Worm (Caenorhabditis elegans): ENCODE measurements around the gene srg-28.

Gene srg-28

DNA sequence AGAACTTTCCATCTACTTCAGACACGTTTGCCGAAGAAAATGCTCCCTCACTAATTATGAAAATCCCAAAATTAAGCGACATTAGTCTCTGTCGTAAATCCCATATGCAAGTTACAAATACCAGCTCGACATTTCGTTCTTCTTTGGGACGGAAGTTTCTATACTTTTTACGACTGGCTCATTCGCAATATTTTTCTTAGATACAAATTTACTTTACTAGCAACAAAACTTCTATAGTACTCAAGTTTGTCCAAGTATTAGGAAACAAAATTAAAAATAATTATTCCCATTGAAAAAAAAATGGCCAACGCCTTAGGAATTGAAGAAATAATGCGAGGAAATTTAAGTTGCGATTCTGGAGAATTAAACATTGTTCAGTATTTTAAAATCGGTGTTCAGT, 3.7 kb upstream of the srg-28 start, which contains the start of gene srg-26:
Gene srg-26 (plus strand): TSS at position 301 of the 400 bp plus-strand sequence.
- no peak for TF ChIP-seq efl-1 (optimal IDR thresholded peaks at IDR 0.05)
- peak in 1 of 2 experiments; percentile 54 for TF ChIP-seq efl-1 (GFP tag; optimal IDR thresholded peaks at IDR 0.05 in 1 of 2)
- no peak for TF ChIP-seq Y116A8C.19 (tag; optimal IDR thresholded peaks at IDR 0.05; ENCODE audit: borderline replicate concordance)
- TF ChIP-seq nhr-237 (tag; optimal IDR thresholded peaks at IDR 0.05) = no peak

DNA sequence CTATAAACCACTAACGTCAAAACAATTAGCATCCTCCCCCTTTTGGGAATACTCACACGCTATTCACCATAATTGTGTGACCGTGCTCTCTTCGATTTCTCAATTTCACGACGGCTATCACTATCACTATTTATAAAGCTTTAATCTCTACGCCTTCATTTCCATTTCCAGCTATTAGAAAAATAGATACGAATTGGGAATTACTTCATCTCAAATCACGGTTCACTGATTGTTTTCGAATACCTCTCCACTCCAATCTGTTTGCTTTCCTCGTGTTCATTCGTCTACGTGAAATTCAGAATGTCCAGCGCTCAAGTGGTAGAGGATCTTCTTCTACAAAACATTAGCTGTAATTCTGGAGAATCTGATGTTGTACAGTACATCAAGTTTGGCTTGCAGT, 2.2 kb downstream of the srg-28 start, which contains the start of gene srg-29:
Gene srg-29 (plus strand): TSS at position 301 of the 400 bp plus-strand sequence.
- no peak for TF ChIP-seq tbx-2 (tag; optimal IDR thresholded peaks at IDR 0.05)
- no peak for TF ChIP-seq nhr-90 (tag; optimal IDR thresholded peaks at IDR 0.05; ENCODE audit: poor library complexity)
- no peak for TF ChIP-seq ama-1 (optimal IDR thresholded peaks at IDR 0.05)
- TF ChIP-seq F16B12.6 (tag; optimal IDR thresholded peaks at IDR 0.05) = no peak
- no peak for TF ChIP-seq mep-1 (tag; optimal IDR thresholded peaks at IDR 0.05)
- no peak for TF ChIP-seq efl-1 (optimal IDR thresholded peaks at IDR 0.05)
- peak in 1 of 2 experiments; percentile 15 for TF ChIP-seq efl-1 (GFP tag; optimal IDR thresholded peaks at IDR 0.05 in 1 of 2)
- TF ChIP-seq dpl-1 (GFP tag; optimal IDR thresholded peaks at IDR 0.05) = no peak
- peak; percentile 3 for TF ChIP-seq ceh-8 (GFP tag; optimal IDR thresholded peaks at IDR 0.05)
- no peak for TF ChIP-seq lir-3 (tag; optimal IDR thresholded peaks at IDR 0.05; ENCODE audit: poor library complexity)
- no peak for TF ChIP-seq irx-1 (tag; optimal IDR thresholded peaks at IDR 0.05)
- TF ChIP-seq aly-2 (tag; optimal IDR thresholded peaks at IDR 0.05) = no peak
- no peak for TF ChIP-seq C04F5.9 (tag; optimal IDR thresholded peaks at IDR 0.05)
- TF ChIP-seq skn-1 (tag; optimal IDR thresholded peaks at IDR 0.05) = no peak
- TF ChIP-seq nhr-84 (tag; optimal IDR thresholded peaks at IDR 0.05) = no peak
- no peak for TF ChIP-seq ztf-11 (tag; optimal IDR thresholded peaks at IDR 0.05)

DNA sequence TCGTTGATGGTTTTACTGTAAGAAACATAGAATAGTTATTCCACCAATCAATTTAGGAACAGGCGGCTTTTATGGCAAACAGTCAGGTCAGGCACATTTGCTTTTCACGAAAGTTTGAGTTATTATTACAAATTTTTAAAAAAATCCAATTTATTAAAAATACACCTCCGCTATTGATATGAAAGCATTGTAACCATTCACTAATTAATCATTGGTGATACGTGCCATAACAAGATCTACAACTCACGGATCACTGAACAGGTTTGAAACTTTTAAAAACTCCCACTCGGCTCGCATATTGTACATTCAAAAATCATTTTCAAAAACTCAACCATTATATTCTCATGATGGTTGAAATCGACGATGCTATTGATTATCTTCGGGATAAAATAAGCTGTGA, 4.8 kb downstream of the srg-28 start, which contains the start of gene srg-27:
Gene srg-27 (plus strand): TSS at position 301 of the 400 bp plus-strand sequence.
- TF ChIP-seq nhr-237 (tag; optimal IDR thresholded peaks at IDR 0.05) = no peak
- TF ChIP-seq fos-1 (tag; optimal IDR thresholded peaks at IDR 0.05) = no peak
- TF ChIP-seq skn-1 (tag; optimal IDR thresholded peaks at IDR 0.05) = no peak
- TF ChIP-seq ces-1 (GFP tag; optimal IDR thresholded peaks at IDR 0.05) = no peak
- TF ChIP-seq snpc-4 (tag; optimal IDR thresholded peaks at IDR 0.05) = no peak
- no peak for TF ChIP-seq hlh-17 (GFP tag; optimal IDR thresholded peaks at IDR 0.05; ENCODE audit: borderline replicate concordance)
- TF ChIP-seq swsn-7 (tag; optimal IDR thresholded peaks at IDR 0.05) = no peak
- TF ChIP-seq aly-2 (tag; optimal IDR thresholded peaks at IDR 0.05) = no peak
- no peak for TF ChIP-seq egl-27 (tag; optimal IDR thresholded peaks at IDR 0.05)
- no peak for TF ChIP-seq ceh-8 (GFP tag; optimal IDR thresholded peaks at IDR 0.05)
- TF ChIP-seq ets-5 (GFP tag; IDR thresholded peaks at IDR 0.05) = no peak
- TF ChIP-seq F16B12.6 (tag; optimal IDR thresholded peaks at IDR 0.05) = no peak

DNA sequence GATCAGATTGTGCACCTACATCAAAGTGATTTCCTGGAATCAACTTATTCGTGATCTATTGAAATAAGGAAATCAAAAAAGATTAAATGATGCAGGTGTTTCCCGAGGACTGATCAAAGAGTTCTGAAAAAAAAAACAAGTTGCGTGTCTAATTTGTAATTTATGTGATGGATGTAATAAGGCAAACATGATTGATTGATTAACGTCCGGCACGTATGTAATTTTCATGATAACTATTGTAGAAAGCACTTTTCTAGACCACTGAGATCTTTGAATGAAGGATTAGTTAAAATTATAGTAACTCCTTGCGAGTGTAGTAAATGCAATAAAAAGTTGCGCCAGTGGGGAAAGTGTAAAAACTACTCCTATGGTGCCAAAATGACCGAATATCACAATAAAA, 10.7 kb downstream of the srg-28 start, which contains the start of gene srg-25:
Gene srg-25 (minus strand): TSS at position 101 of the 400 bp plus-strand sequence.
- TF ChIP-seq lir-3 (tag; optimal IDR thresholded peaks at IDR 0.05; ENCODE audit: poor library complexity) (no peak), fkh-8 (tag; optimal IDR thresholded peaks at IDR 0.05) (peak; percentile 17)

DNA sequence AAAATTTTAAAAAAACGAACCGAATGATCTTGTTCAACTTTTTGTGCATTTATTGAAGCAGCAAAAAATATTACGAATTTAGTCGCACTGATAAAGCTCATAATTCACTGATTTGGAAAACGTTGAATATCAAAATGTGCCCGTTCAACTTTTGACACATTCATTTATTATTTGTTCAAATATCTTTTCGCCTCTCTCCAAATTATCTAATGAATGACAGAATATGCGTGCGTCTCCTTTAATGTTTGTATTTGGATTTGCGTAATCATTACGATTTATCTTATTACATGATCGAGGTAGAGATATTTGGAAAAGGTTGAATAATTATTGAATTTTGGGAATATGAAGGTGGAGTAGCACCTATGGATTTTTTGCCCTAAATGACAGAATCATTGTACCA, 14.8 kb downstream of the srg-28 start, which contains the start of gene T09D3.3:
Gene T09D3.3 (minus strand): TSS at position 101 of the 400 bp plus-strand sequence.
- TF ChIP-seq sup-37 (GFP tag; optimal IDR thresholded peaks at IDR 0.05) (no peak), nhr-11 (tag; optimal IDR thresholded peaks at IDR 0.05) (no peak)

DNA sequence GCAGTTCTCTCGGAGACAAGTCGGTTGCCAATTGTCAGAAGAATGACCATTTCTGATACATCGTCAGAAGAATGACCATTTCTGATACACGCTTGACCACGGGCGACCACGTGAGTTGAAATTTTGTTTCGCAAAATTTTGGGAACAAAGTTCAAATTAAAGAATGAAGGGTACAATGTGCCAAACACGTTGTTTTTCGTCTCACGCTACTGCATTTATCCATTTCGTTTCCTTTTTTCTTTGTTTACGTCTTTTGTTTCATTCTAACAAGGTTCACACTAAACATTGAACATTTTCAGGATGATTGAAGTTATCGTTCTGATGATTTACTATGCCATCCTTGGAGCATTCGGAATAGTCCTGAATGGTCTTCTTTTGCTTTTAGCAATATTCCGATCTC, 16.8 kb downstream of the srg-28 start, which contains the start of gene srd-9:
Gene srd-9 (plus strand): TSS at position 301 of the 400 bp plus-strand sequence.
- TF ChIP-seq unc-98 (GFP tag; IDR thresholded peaks at IDR 0.05) = no peak
- TF ChIP-seq Y116A8C.19 (tag; optimal IDR thresholded peaks at IDR 0.05; ENCODE audit: borderline replicate concordance) = no peak
- TF ChIP-seq elt-2 (tag; optimal IDR thresholded peaks at IDR 0.05) = no peak
- TF ChIP-seq lin-13 (GFP tag; optimal IDR thresholded peaks at IDR 0.05) = no peak
- TF ChIP-seq vab-15 (tag; optimal IDR thresholded peaks at IDR 0.05) = no peak
- TF ChIP-seq lin-15B (tag; optimal IDR thresholded peaks at IDR 0.05) = no peak
